Worm (Caenorhabditis elegans) whole organism, midembryonic: ENCODE results near the gene kmo-2.

Experiments used
- T22C8.4 ChIP-seq: fragments of 200-800 bp; sonication (Bioruptor generic); IDR thresholded peaks from 2 replicates; pipeline ENCODE4 v1.3.6; 2022; ENCODE audit warnings: missing genetic modification characterization, missing compliant biosample characterization
- cog-1 ChIP-seq: sonication (generic microtip); optimal IDR thresholded peaks from 2 replicates; lab custom pipeline; 2016; ENCODE audit warnings: missing genetic modification characterization, missing compliant biosample characterization
- flt-1 ChIP-seq: fragments of 200-800 bp; sonication (Bioruptor generic); IDR thresholded peaks from 2 replicates; pipeline ENCODE4 v1.3.6; 2022; ENCODE audit warnings: missing genetic modification characterization, missing compliant biosample characterization
- klf-2 ChIP-seq: fragments of 200-800 bp; sonication (Bioruptor generic); conservative IDR thresholded peaks from 2 replicates; pipeline ENCODE4 v1.3.6; 2022; ENCODE audit warnings: missing genetic modification reagents, missing genetic modification characterization, missing compliant biosample characterization
- med-1 ChIP-seq: sonication (generic microtip); optimal IDR thresholded peaks from 2 replicates; lab custom pipeline; 2017; ENCODE audit warnings: missing genetic modification characterization, mild to moderate bottlenecking, missing compliant biosample characterization, antibody characterized with exemption, missing genetic modification reagents; ENCODE audit not compliant: insufficient read depth
- ref-1 ChIP-seq: fragments of 200-800 bp; sonication (Bioruptor generic); conservative IDR thresholded peaks from 2 replicates; pipeline ENCODE4 v1.3.6; 2022; ENCODE audit warnings: missing genetic modification reagents, missing genetic modification characterization, missing compliant biosample characterization
- tab-1 ChIP-seq: fragments of 200-800 bp; sonication (Bioruptor generic); IDR thresholded peaks from 2 replicates; pipeline ENCODE4 v1.3.6; 2022; ENCODE audit warnings: missing genetic modification characterization, missing compliant biosample characterization
- ztf-23 ChIP-seq: fragments of 200-800 bp; sonication (Bioruptor generic); IDR thresholded peaks from 2 replicates; pipeline ENCODE4 v1.3.6; 2022; ENCODE audit warnings: missing genetic modification reagents, missing genetic modification characterization, missing compliant biosample characterization
- ztf-29 ChIP-seq: fragments of 200-800 bp; sonication (Bioruptor generic); IDR thresholded peaks from 2 replicates; pipeline ENCODE4 v1.3.6; 2022; ENCODE audit warnings: missing genetic modification reagents, missing genetic modification characterization, missing compliant biosample characterization

The kmo-2 gene

ce11 chrV:12068437-12068836, at the start of gene kmo-2:
Gene kmo-2 (minus strand): TSS chrV:12068537.
- TF ChIP-seq cog-1 (tag; lab: Kevin White, UChicago) (no peak), ref-1 (GFP tag; lab: Robert Waterston, UW) (no peak), flt-1 (no peak), med-1 (GFP tag; lab: Kevin White, UChicago) (no peak), ztf-29 (GFP tag; lab: Robert Waterston, UW) (no peak), klf-2 (no peak), tab-1 (GFP tag; lab: Robert Waterston, UW) (no peak), T22C8.4 (GFP tag; lab: Robert Waterston, UW) (no peak)

DNA sequence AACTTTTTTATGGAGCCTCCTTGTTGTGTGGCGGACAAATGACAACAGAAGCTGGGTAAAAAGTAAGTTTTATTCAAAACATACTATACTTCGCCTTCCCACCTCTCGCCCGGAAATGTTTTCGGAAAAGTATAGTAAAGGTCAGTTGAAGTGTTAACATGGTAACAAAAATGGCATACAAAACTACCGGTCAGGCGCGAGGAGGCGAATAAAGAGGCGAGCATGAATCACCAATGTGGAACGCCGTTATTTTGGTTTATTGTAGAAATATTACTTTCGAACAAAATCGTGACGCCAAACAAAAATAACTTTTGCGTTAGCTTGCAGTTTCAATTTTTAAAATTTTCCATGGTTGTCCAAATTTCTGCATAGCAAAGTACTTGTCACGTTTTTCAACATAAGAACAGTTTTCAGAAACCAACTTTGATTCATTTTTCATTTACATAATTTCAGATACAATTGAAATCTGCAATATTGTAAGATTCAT, 49.3 kb upstream of the kmo-2 start, which contains the start of gene C13C4.8:
Gene C13C4.8, plus strand, starts transcription at position 437 of the 487 bp plus-strand sequence.
- TF ChIP-seq klf-2: no peak
- no peak for TF ChIP-seq ztf-29 (GFP tag; lab: Robert Waterston, UW)
- TF ChIP-seq flt-1: no peak
- no peak for TF ChIP-seq tab-1 (GFP tag; lab: Robert Waterston, UW)
- TF ChIP-seq T22C8.4 (GFP tag; lab: Robert Waterston, UW): no peak
- TF ChIP-seq ztf-23 (GFP tag; lab: Robert Waterston, UW): no peak
- no peak for TF ChIP-seq ref-1 (GFP tag; lab: Robert Waterston, UW)
- TF ChIP-seq cog-1 (tag; lab: Kevin White, UChicago): no peak
- no peak for TF ChIP-seq med-1 (GFP tag; lab: Kevin White, UChicago)

ce11 chrV:12115150-12115549, 46.8 kb upstream of the kmo-2 start:
- no peak for TF ChIP-seq ref-1 (GFP tag; lab: Robert Waterston, UW)
- TF ChIP-seq ztf-29 (GFP tag; lab: Robert Waterston, UW): no peak
- TF ChIP-seq klf-2: no peak
- TF ChIP-seq med-1 (GFP tag; lab: Kevin White, UChicago): no peak
- no peak for TF ChIP-seq flt-1
- no peak for TF ChIP-seq T22C8.4 (GFP tag; lab: Robert Waterston, UW)

- no peak for TF ChIP-seq ztf-23 (GFP tag; lab: Robert Waterston, UW)
- TF ChIP-seq flt-1: no peak
- TF ChIP-seq tab-1 (GFP tag; lab: Robert Waterston, UW): no peak
- no peak for TF ChIP-seq T22C8.4 (GFP tag; lab: Robert Waterston, UW)
- TF ChIP-seq ztf-29 (GFP tag; lab: Robert Waterston, UW): no peak
- TF ChIP-seq med-1 (GFP tag; lab: Kevin White, UChicago): no peak
- TF ChIP-seq cog-1 (tag; lab: Kevin White, UChicago): no peak
- no peak for TF ChIP-seq ref-1 (GFP tag; lab: Robert Waterston, UW)
- no peak for TF ChIP-seq klf-2
Observed at ce11 chrV:12114693-12115092, 46.4 kb upstream of the kmo-2 start, which contains the start of gene spin-1. Gene spin-1 (plus strand): TSS chrV:12114993.

ce11 chrV:12113726-12114125, 45.4 kb upstream of the kmo-2 start:
- TF ChIP-seq med-1 (GFP tag; lab: Kevin White, UChicago) (no peak), ztf-23 (GFP tag; lab: Robert Waterston, UW) (no peak), ref-1 (GFP tag; lab: Robert Waterston, UW) (no peak), cog-1 (tag; lab: Kevin White, UChicago) (no peak), tab-1 (GFP tag; lab: Robert Waterston, UW) (no peak), ztf-29 (GFP tag; lab: Robert Waterston, UW) (no peak), klf-2 (no peak), flt-1 (no peak), T22C8.4 (GFP tag; lab: Robert Waterston, UW) (no peak)

ce11 chrV:12111452-12111851, 43.1 kb upstream of the kmo-2 start, which contains the start of gene lhpp-1:
Gene lhpp-1 (minus strand): TSS chrV:12111805.
- TF ChIP-seq med-1 (GFP tag; lab: Kevin White, UChicago) (no peak), cog-1 (tag; lab: Kevin White, UChicago) (no peak), ztf-29 (GFP tag; lab: Robert Waterston, UW) (no peak), flt-1 (no peak), T22C8.4 (GFP tag; lab: Robert Waterston, UW) (no peak), tab-1 (GFP tag; lab: Robert Waterston, UW) (no peak), klf-2 (no peak), ztf-23 (GFP tag; lab: Robert Waterston, UW) (no peak), ref-1 (GFP tag; lab: Robert Waterston, UW) (no peak)

DNA sequence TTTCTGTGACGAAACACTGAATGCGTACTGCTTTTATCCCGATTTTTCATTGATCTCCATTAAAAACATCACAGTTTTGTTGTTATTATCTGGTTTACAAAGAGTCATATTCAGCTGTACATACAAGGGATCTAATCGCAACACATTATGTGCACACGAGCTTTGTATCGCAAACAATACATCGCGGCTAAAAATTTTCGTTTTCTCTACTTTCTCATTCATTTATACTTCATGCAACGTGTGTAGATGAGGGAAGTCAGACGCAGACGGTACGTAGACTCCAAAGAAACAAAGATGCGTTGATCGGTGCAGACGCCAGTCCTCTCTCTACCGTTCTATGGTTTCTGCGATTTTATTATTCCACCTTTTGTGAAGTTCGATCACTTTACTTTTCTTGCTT, 38.5 kb upstream of the kmo-2 start, which contains the start of gene nhr-136:
Gene nhr-136, plus strand, starts transcription at position 301 of the 400 bp plus-strand sequence.
- no peak for TF ChIP-seq klf-2
- TF ChIP-seq ztf-23 (GFP tag; lab: Robert Waterston, UW): no peak
- no peak for TF ChIP-seq flt-1
- no peak for TF ChIP-seq ref-1 (GFP tag; lab: Robert Waterston, UW)
- TF ChIP-seq ztf-29 (GFP tag; lab: Robert Waterston, UW): no peak

- TF ChIP-seq cog-1 (tag; lab: Kevin White, UChicago): no peak
- TF ChIP-seq ztf-23 (GFP tag; lab: Robert Waterston, UW): no peak
- no peak for TF ChIP-seq klf-2
- TF ChIP-seq ref-1 (GFP tag; lab: Robert Waterston, UW): no peak
- no peak for TF ChIP-seq T22C8.4 (GFP tag; lab: Robert Waterston, UW)
Observed at ce11 chrV:12103920-12104319, 35.6 kb upstream of the kmo-2 start, which contains the start of gene nhr-153. Gene nhr-153 (plus strand): TSS chrV:12104220.

- TF ChIP-seq klf-2 (no peak), flt-1 (no peak), T22C8.4 (GFP tag; lab: Robert Waterston, UW) (no peak), ztf-29 (GFP tag; lab: Robert Waterston, UW) (no peak), tab-1 (GFP tag; lab: Robert Waterston, UW) (no peak), cog-1 (tag; lab: Kevin White, UChicago) (no peak), med-1 (GFP tag; lab: Kevin White, UChicago) (no peak), ztf-23 (GFP tag; lab: Robert Waterston, UW) (no peak), ref-1 (GFP tag; lab: Robert Waterston, UW) (no peak)
Observed at ce11 chrV:12100794-12101343, 32.5 kb upstream of the kmo-2 start, which contains the start of gene nhr-154. Gene nhr-154 (plus strand): TSS chrV:12101293.
